Fruit fly (Drosophila melanogaster) whole organism, embryonic: ENCODE measurements around the gene CG16775.

ENCODE experiments used
- Bteb2 ChIP-seq: fragments of 200-800 bp; sonication (Bioruptor generic); optimal IDR thresholded peaks from 2 replicates; lab custom pipeline; 2016; ENCODE audit warnings: missing biosample characterization, missing genetic modification characterization
- CG10274 ChIP-seq: fragments of 200-800 bp; sonication (Bioruptor generic); optimal IDR thresholded peaks from 3 replicates; lab custom pipeline; 2017; ENCODE audit warnings: missing biosample characterization, mild to moderate bottlenecking, missing genetic modification characterization
- CG11504 ChIP-seq: fragments of 200-800 bp; sonication (Bioruptor generic); optimal IDR thresholded peaks from 3 replicates; lab custom pipeline; 2019; ENCODE audit warnings: missing biosample characterization, mild to moderate bottlenecking, missing genetic modification characterization, moderate library complexity
- CG16863 ChIP-seq: fragments of 200-800 bp; sonication (Bioruptor generic); optimal IDR thresholded peaks from 3 replicates; lab custom pipeline; 2016; ENCODE audit warnings: missing biosample characterization, missing genetic modification characterization
- CG17186 ChIP-seq: fragments of 200-800 bp; sonication (Bioruptor generic); optimal IDR thresholded peaks from 3 replicates; lab custom pipeline; 2017; ENCODE audit warnings: missing biosample characterization, missing genetic modification reagents, missing genetic modification characterization
- CG18011 ChIP-seq: fragments of 200-800 bp; sonication (Bioruptor generic); optimal IDR thresholded peaks from 2 replicates; lab custom pipeline; 2017; ENCODE audit warnings: missing biosample characterization, missing genetic modification characterization, mild to moderate bottlenecking, moderate library complexity, missing genotype
- CG18476 ChIP-seq: fragments of 200-800 bp; sonication (Bioruptor generic); optimal IDR thresholded peaks from 2 replicates; lab custom pipeline; 2016; ENCODE audit warnings: missing biosample characterization, mild to moderate bottlenecking, missing genetic modification characterization
- CG34376 ChIP-seq: fragments of 200-800 bp; sonication (Bioruptor generic); optimal IDR thresholded peaks from 2 replicates; lab custom pipeline; 2018; ENCODE audit warnings: missing biosample characterization, mild to moderate bottlenecking, missing genetic modification characterization
- CG3838 ChIP-seq: fragments of 200-800 bp; sonication (Bioruptor generic); optimal IDR thresholded peaks from 3 replicates; lab custom pipeline; 2016; ENCODE audit warnings: missing biosample characterization, missing genetic modification characterization
- CG5180 ChIP-seq: fragments of 200-800 bp; sonication (Bioruptor generic); optimal IDR thresholded peaks from 3 replicates; lab custom pipeline; 2017; ENCODE audit warnings: missing biosample characterization, missing genetic modification characterization, mild to moderate bottlenecking, moderate library complexity, missing genetic modification reagents
- CG6683 ChIP-seq: fragments of 200-800 bp; sonication (Bioruptor generic); optimal IDR thresholded peaks from 2 replicates; lab custom pipeline; 2017; ENCODE audit warnings: missing biosample characterization, mild to moderate bottlenecking, missing genetic modification characterization, missing genetic modification reagents
- CG6791 ChIP-seq: fragments of 200-800 bp; sonication (Bioruptor generic); IDR thresholded peaks from 3 replicates; pipeline ENCODE4 v1.3.6; 2022; ENCODE audit warnings: missing biosample characterization, missing genetic modification characterization; ENCODE audit not compliant: partially characterized antibody
- CG7357 ChIP-seq: fragments of 200-800 bp; sonication (Bioruptor generic); IDR thresholded peaks from 3 replicates; pipeline ENCODE4 v1.3.6; 2022; ENCODE audit warnings: missing biosample characterization, missing genetic modification characterization
- CG7928 ChIP-seq: fragments of 200-800 bp; sonication (Bioruptor generic); optimal IDR thresholded peaks from 2 replicates; lab custom pipeline; 2017; ENCODE audit warnings: missing biosample characterization, mild to moderate bottlenecking, missing genetic modification characterization
- CG8290 ChIP-seq, 3 experiments: fragments of 200-800 bp; sonication (Bioruptor generic); optimal IDR thresholded peaks; 2 replicates each; lab custom pipeline; 2016 to 2019; ENCODE audit warnings: missing biosample characterization in 3 of 3, missing genetic modification characterization in 3 of 3, mild to moderate bottlenecking in 2 of 3, moderate library complexity in 1 of 3
- CG8478 ChIP-seq: fragments of >200 bp; optimal IDR thresholded peaks from 2 replicates; lab custom pipeline; 2018
- CoRest ChIP-seq: fragments of 200-800 bp; sonication (Bioruptor generic); optimal IDR thresholded peaks from 3 replicates; lab custom pipeline; 2018; ENCODE audit warnings: missing biosample characterization, mild to moderate bottlenecking, missing genetic modification characterization, moderate library complexity
- D19B ChIP-seq: fragments of 200-800 bp; sonication (Bioruptor generic); optimal IDR thresholded peaks from 2 replicates; lab custom pipeline; 2017; ENCODE audit warnings: missing biosample characterization, mild to moderate bottlenecking, missing genetic modification characterization
- Dref ChIP-seq: fragments of 200-800 bp; sonication (Bioruptor generic); IDR thresholded peaks from 2 replicates; pipeline ENCODE4 v1.3.6; 2022; ENCODE audit warnings: missing biosample characterization, missing genetic modification characterization
- Hr3 ChIP-seq: fragments of 200-800 bp; sonication (Bioruptor generic); optimal IDR thresholded peaks from 3 replicates; lab custom pipeline; 2016; ENCODE audit warnings: missing biosample characterization, missing genetic modification characterization
- Poxn ChIP-seq: fragments of 200-800 bp; sonication (Bioruptor generic); IDR thresholded peaks from 2 replicates; pipeline ENCODE4 v1.3.6; 2022; ENCODE audit warnings: missing biosample characterization, missing genetic modification characterization
- Sin3A ChIP-seq: fragments of >200 bp; optimal IDR thresholded peaks from 2 replicates; lab custom pipeline; 2018
- Sry-δ ChIP-seq: fragments of 200-800 bp; sonication (Bioruptor generic); optimal IDR thresholded peaks from 2 replicates; lab custom pipeline; 2016; ENCODE audit warnings: missing biosample characterization, missing genetic modification characterization
- Xbp1 ChIP-seq: fragments of 200-800 bp; sonication (Bioruptor generic); optimal IDR thresholded peaks from 3 replicates; lab custom pipeline; 2016; ENCODE audit warnings: missing biosample characterization, mild to moderate bottlenecking, missing genetic modification characterization
- ase ChIP-seq: fragments of 200-800 bp; sonication (Bioruptor generic); IDR thresholded peaks from 3 replicates; pipeline ENCODE4 v1.3.6; 2022; ENCODE audit warnings: missing biosample characterization, missing genetic modification characterization
- ato ChIP-seq: fragments of 200-800 bp; sonication (Bioruptor generic); IDR thresholded peaks from 2 replicates; pipeline ENCODE4 v1.3.6; 2022; ENCODE audit warnings: missing biosample characterization, missing genetic modification characterization; ENCODE audit not compliant: partially characterized antibody
- bsh ChIP-seq, 2 experiments: fragments of 200-800 bp; sonication (Bioruptor generic); optimal IDR thresholded peaks; 2 replicates each; lab custom pipeline; 2017 to 2018; ENCODE audit warnings: mild to moderate bottlenecking in 2 of 2, missing biosample characterization in 2 of 2, missing genetic modification characterization in 2 of 2, moderate library complexity in 1 of 2
- ci ChIP-seq: fragments of 200-800 bp; sonication (Bioruptor generic); IDR thresholded peaks from 3 replicates; pipeline ENCODE4 v1.3.6; 2022; ENCODE audit warnings: missing biosample characterization, missing genetic modification characterization
- dm ChIP-seq: fragments of 200-800 bp; sonication (Bioruptor generic); optimal IDR thresholded peaks from 3 replicates; lab custom pipeline; 2016; ENCODE audit warnings: missing biosample characterization, missing genetic modification characterization
- dmrt11E ChIP-seq: fragments of 200-800 bp; sonication (Bioruptor generic); optimal IDR thresholded peaks from 3 replicates; lab custom pipeline; 2018; ENCODE audit warnings: missing biosample characterization, mild to moderate bottlenecking, missing genetic modification characterization, moderate library complexity
- dysf ChIP-seq: fragments of 200-800 bp; sonication (Bioruptor generic); IDR thresholded peaks from 3 replicates; pipeline ENCODE4 v1.3.6; 2022; ENCODE audit warnings: missing biosample characterization, missing genetic modification characterization
- eyg ChIP-seq: fragments of 200-800 bp; sonication (Bioruptor generic); optimal IDR thresholded peaks from 3 replicates; lab custom pipeline; 2016; ENCODE audit warnings: missing biosample characterization, missing genetic modification characterization
- fd96Cb ChIP-seq: fragments of 200-800 bp; sonication (Bioruptor generic); optimal IDR thresholded peaks from 2 replicates; lab custom pipeline; 2018; ENCODE audit warnings: missing biosample characterization, mild to moderate bottlenecking, missing genetic modification characterization, moderate library complexity
- ftz-f1 ChIP-seq: fragments of 200-800 bp; sonication (Bioruptor generic); optimal IDR thresholded peaks from 2 replicates; lab custom pipeline; 2016; ENCODE audit warnings: missing biosample characterization, missing genetic modification characterization
- gfzf ChIP-seq: fragments of 200-800 bp; sonication (Bioruptor generic); optimal IDR thresholded peaks from 2 replicates; lab custom pipeline; 2016; ENCODE audit warnings: missing biosample characterization, mild to moderate bottlenecking, missing genetic modification characterization, moderate library complexity
- gsb ChIP-seq: fragments of 200-800 bp; sonication (Bioruptor generic); IDR thresholded peaks from 2 replicates; pipeline ENCODE4 v1.3.6; 2022; ENCODE audit warnings: missing biosample characterization, missing genetic modification characterization
- gsb-n ChIP-seq: fragments of 200-800 bp; sonication (Bioruptor generic); optimal IDR thresholded peaks from 3 replicates; lab custom pipeline; 2018; ENCODE audit warnings: missing biosample characterization, mild to moderate bottlenecking, missing genetic modification characterization
- hkb ChIP-seq, 2 experiments: fragments of 200-800 bp in 1 of 2; fragments of >200 bp in 1 of 2; sonication (Bioruptor generic) in 1 of 2; IDR thresholded peaks in 1 of 2; optimal IDR thresholded peaks in 1 of 2; 2 replicates each; pipeline versions ENCODE4 v1.3.6 to Lab custom; 2017 to 2022; ENCODE audit warnings: missing biosample characterization in 1 of 2, missing genetic modification characterization in 1 of 2
- jigr1 ChIP-seq: fragments of 200-800 bp; sonication (Bioruptor generic); IDR thresholded peaks from 3 replicates; pipeline ENCODE4 v1.3.6; 2022; ENCODE audit warnings: missing biosample characterization, missing genetic modification characterization
- kni ChIP-seq: fragments of 200-800 bp; sonication (Bioruptor generic); optimal IDR thresholded peaks from 3 replicates; lab custom pipeline; 2017; ENCODE audit warnings: mild to moderate bottlenecking, missing biosample characterization, missing genetic modification reagents, missing genetic modification characterization
- mirr ChIP-seq: fragments of 200-800 bp; sonication (Bioruptor generic); optimal IDR thresholded peaks from 3 replicates; lab custom pipeline; 2018; ENCODE audit warnings: missing biosample characterization, mild to moderate bottlenecking, missing genetic modification characterization
- org-1 ChIP-seq: fragments of 200-800 bp; sonication (Bioruptor generic); optimal IDR thresholded peaks from 2 replicates; lab custom pipeline; 2017; ENCODE audit warnings: missing biosample characterization, missing genetic modification characterization
- pho ChIP-seq: fragments of 200-800 bp; sonication (Bioruptor generic); optimal IDR thresholded peaks from 2 replicates; lab custom pipeline; 2016; ENCODE audit warnings: missing biosample characterization, missing genetic modification characterization
- row ChIP-seq: fragments of 200-800 bp; sonication (Bioruptor generic); IDR thresholded peaks from 3 replicates; pipeline ENCODE4 v1.3.6; 2022; ENCODE audit warnings: missing biosample characterization, missing genetic modification characterization
- sim ChIP-seq: fragments of 200-800 bp; sonication (Bioruptor generic); IDR thresholded peaks from 2 replicates; pipeline ENCODE4 v1.3.6; 2022; ENCODE audit warnings: missing biosample characterization, missing genetic modification characterization
- sna ChIP-seq: fragments of 200-800 bp; sonication (Bioruptor generic); IDR thresholded peaks from 2 replicates; pipeline ENCODE4 v1.3.6; 2022; ENCODE audit warnings: missing biosample characterization, missing genetic modification characterization; ENCODE audit not compliant: partially characterized antibody
- zfh1 ChIP-seq: fragments of 200-800 bp; sonication (Bioruptor generic); IDR thresholded peaks from 3 replicates; pipeline ENCODE4 v1.3.6; 2022; ENCODE audit warnings: missing biosample characterization, missing genetic modification characterization

CG16775 gene

DNA sequence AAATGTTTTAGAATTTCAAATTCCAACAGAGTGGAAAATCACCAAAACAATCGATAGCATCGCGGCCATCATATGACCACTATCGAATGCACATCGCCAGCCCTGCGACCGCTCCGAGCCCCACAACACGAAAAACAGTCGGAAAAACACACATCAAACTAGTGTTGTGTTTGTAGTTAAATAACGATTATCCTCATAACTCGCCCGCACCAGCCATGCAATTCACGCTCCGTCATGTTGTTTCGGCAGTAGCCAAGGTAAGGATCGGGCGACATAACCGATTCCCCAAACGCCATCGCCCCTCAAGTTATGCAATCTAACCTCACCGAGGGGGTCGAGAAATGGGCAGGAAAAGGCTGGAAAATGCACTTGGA is 39.5 kb downstream of the CG16775 start (continued):
- TF ChIP-seq fd96Cb (tag; lab: Kevin White, UChicago), result no peak
- TF ChIP-seq dysf (GFP tag; lab: Robert Waterston, UW), result 0 out of 3 replicates have a peak, but pooled peaks have one; percentile 15
- TF ChIP-seq ato, result peak; percentile 71
- no peak for TF ChIP-seq kni
- peak; percentile 75 for TF ChIP-seq ftz-f1 (GFP tag; lab: Kevin White, UChicago)
- TF ChIP-seq CG17186 (GFP tag; lab: Kevin White, UChicago), result no peak

DNA sequence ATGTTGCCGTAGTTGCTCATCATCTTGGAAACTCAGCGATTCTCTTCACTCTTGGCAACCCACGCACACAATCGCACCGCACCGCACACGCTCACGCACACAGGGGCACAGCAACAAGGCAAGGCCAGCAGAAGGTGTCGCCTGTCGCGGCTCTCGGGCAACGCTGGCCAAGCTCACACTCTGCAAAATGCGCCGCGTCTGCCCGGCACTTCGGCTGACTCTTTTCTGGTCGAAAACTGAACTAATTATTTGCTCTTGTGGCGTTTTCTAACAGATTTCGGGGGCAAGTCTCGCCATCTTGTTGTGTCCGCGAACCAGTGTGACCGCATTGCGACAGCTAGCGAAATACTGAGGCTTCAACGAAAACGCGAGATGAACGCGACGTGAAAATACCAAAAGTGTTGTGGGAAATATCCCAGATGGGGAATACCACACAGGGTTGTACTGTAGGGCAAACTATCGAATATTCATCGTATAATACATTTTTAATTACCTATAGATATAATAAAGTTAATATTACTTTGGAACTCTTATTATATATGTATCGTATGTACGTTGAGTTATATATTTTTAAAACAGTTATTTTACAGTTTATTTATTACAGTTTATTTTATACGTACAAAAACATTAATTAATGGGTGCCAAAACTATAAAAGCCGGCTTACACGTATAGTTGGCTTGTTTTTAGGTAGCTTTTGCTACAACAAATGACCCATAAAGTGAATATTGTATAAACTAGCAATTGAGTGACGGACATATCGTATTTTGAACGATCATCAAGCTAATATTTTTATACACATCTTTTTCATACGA is 40.1 kb downstream of the CG16775 start, which contains the start of the genes MED19 and CG7430:
MED19 (minus strand) TSS at position 333 of the 813 bp plus-strand sequence.
CG7430 (plus strand) TSS at position 748 of the 813 bp plus-strand sequence.
- TF ChIP-seq Bteb2 (no peak), CG18476 (GFP tag; lab: Kevin White, UChicago) (no peak), ase (GFP tag; lab: Robert Waterston, UW) (no peak), CG7928 (peak; percentile 62), dm (GFP tag; lab: Kevin White, UChicago) (peak; percentile 34), jigr1 (no peak), CG6683 (GFP tag; lab: Kevin White, UChicago) (no peak), bsh (GFP tag; optimal IDR thresholded peaks at IDR 0.05; lab: Kevin White, UChicago) (peak; percentile 24 to 60), gsb-n (tag; lab: Kevin White, UChicago) (no peak), CG11504 (tag; lab: Kevin White, UChicago) (no peak), pho (GFP tag; lab: Kevin White, UChicago) (no peak), gsb (GFP tag; lab: Robert Waterston, UW) (no peak), Hr3 (GFP tag; lab: Kevin White, UChicago) (no peak), CG8290 (GFP tag; optimal IDR thresholded peaks at IDR 0.05; lab: Kevin White, UChicago) (peak; percentile 11), CG8290 (tag; optimal IDR thresholded peaks at IDR 0.05; lab: Kevin White, UChicago) (peak in 1 of 2 experiments; percentile 68), gfzf (GFP tag; lab: Kevin White, UChicago) (peak; percentile 87), Poxn (GFP tag; lab: Robert Waterston, UW) (no peak), CG16863 (GFP tag; lab: Kevin White, UChicago) (no peak), Xbp1 (peak; percentile 14), CG7357 (GFP tag; lab: Robert Waterston, UW) (no peak), mirr (peak; percentile 48), CG18011 (GFP tag; lab: Kevin White, UChicago) (no peak), CoRest (peak; percentile 46), zfh1 (GFP tag; lab: Robert Waterston, UW) (0 out of 3 replicates have a peak, but pooled peaks have one; percentile 23), CG10274 (GFP tag; lab: Kevin White, UChicago) (no peak), Sin3A (lab: Kevin White, UChicago) (peak; percentile 12), sna (GFP tag; lab: Robert Waterston, UW) (peak; percentile 49; the same call in 1 of the 2 replicates), CG3838 (GFP tag; lab: Kevin White, UChicago) (no peak), CG8478 (lab: Kevin White, UChicago) (peak; percentile 63), CG5180 (no peak), sim (GFP tag; lab: Robert Waterston, UW) (no peak), ato (peak; percentile 9; the same call in 1 of the 2 replicates), CG6791 (peak; percentile 66), Dref (peak; percentile 76), CG34376 (GFP tag; lab: Kevin White, UChicago) (peak; percentile 50), hkb (optimal IDR thresholded peaks at IDR 0.05; lab: Kevin White, UChicago) (no peak), hkb (GFP tag; IDR thresholded peaks at IDR 0.05; lab: Robert Waterston, UW) (0 out of 2 replicates have a peak, but pooled peaks have one; percentile 27), row (GFP tag; lab: Robert Waterston, UW) (peak; percentile 72), eyg (no peak), Sry-δ (GFP tag; lab: Kevin White, UChicago) (peak; percentile 11), org-1 (GFP tag; lab: Kevin White, UChicago) (no peak), dmrt11E (tag; lab: Kevin White, UChicago) (no peak), D19B (no peak), ci (GFP tag; lab: Robert Waterston, UW) (peak; percentile 68)
